Fruit fly (Drosophila melanogaster) whole organism, embryonic: ENCODE data around the gene Cpr78E.

Source experiments
- Aef1 ChIP-seq: fragments of 200-800 bp; sonication (Bioruptor generic); IDR thresholded peaks from 3 replicates; pipeline ENCODE4 v1.3.6; 2022; ENCODE audit warnings: missing biosample characterization, missing genetic modification characterization
- BtbVII ChIP-seq: fragments of 200-800 bp; sonication (Bioruptor generic); optimal IDR thresholded peaks from 3 replicates; lab custom pipeline; 2017; ENCODE audit warnings: missing biosample characterization, mild to moderate bottlenecking, missing genetic modification characterization
- CG10209 ChIP-seq: fragments of 200-800 bp; sonication (Bioruptor generic); optimal IDR thresholded peaks from 3 replicates; lab custom pipeline; 2017; ENCODE audit warnings: missing biosample characterization, mild to moderate bottlenecking, missing genetic modification characterization, missing genetic modification reagents
- CG1024 ChIP-seq: fragments of 200-800 bp; sonication (Bioruptor generic); IDR thresholded peaks from 2 replicates; pipeline ENCODE4 v1.3.6; 2022; ENCODE audit warnings: missing biosample characterization, missing genetic modification characterization
- CG10321 ChIP-seq: fragments of 200-800 bp; sonication (Bioruptor generic); IDR thresholded peaks from 2 replicates; pipeline ENCODE4 v1.3.6; 2022; ENCODE audit warnings: missing biosample characterization, missing genetic modification characterization
- CG10959 ChIP-seq: fragments of 200-800 bp; sonication (Bioruptor generic); IDR thresholded peaks from 2 replicates; pipeline ENCODE4 v1.3.6; 2022; ENCODE audit warnings: missing biosample characterization, missing genetic modification characterization
- CG11456 ChIP-seq: fragments of 200-800 bp; sonication (Bioruptor generic); IDR thresholded peaks from 3 replicates; pipeline ENCODE4 v1.3.6; 2022; ENCODE audit warnings: missing biosample characterization, missing genetic modification characterization
- CG12155 ChIP-seq: fragments of 200-800 bp; sonication (Bioruptor generic); optimal IDR thresholded peaks from 3 replicates; lab custom pipeline; 2016; ENCODE audit warnings: missing biosample characterization, missing genetic modification characterization
- CG12299 ChIP-seq: fragments of 200-800 bp; sonication (Bioruptor generic); optimal IDR thresholded peaks from 2 replicates; lab custom pipeline; 2018; ENCODE audit warnings: missing biosample characterization, mild to moderate bottlenecking, missing genetic modification characterization
- CG13123 ChIP-seq: fragments of 200-800 bp; sonication (Bioruptor generic); optimal IDR thresholded peaks from 2 replicates; lab custom pipeline; 2016; ENCODE audit warnings: missing biosample characterization, missing genetic modification characterization
- CG15696 ChIP-seq: fragments of 200-800 bp; sonication (Bioruptor generic); optimal IDR thresholded peaks from 2 replicates; lab custom pipeline; 2019; ENCODE audit warnings: missing biosample characterization, mild to moderate bottlenecking, missing genetic modification characterization, moderate library complexity
- CG1647 ChIP-seq: fragments of 200-800 bp; sonication (Bioruptor generic); optimal IDR thresholded peaks from 3 replicates; lab custom pipeline; 2016; ENCODE audit warnings: missing biosample characterization, missing genetic modification characterization
- CG17912 ChIP-seq: fragments of 200-800 bp; sonication (Bioruptor generic); optimal IDR thresholded peaks from 2 replicates; lab custom pipeline; 2018; ENCODE audit warnings: missing biosample characterization, mild to moderate bottlenecking, missing genetic modification characterization
- CG2712 ChIP-seq: fragments of 200-800 bp; optimal IDR thresholded peaks from 3 replicates; lab custom pipeline; 2019; ENCODE audit warnings: missing biosample characterization, mild to moderate bottlenecking, missing genetic modification characterization, moderate library complexity
- CG32772 ChIP-seq: fragments of 200-800 bp; sonication (Bioruptor generic); IDR thresholded peaks from 2 replicates; pipeline ENCODE4 v1.3.6; 2022; ENCODE audit warnings: missing biosample characterization, missing genetic modification characterization
- CG33213 ChIP-seq: fragments of 200-800 bp; sonication (Bioruptor generic); optimal IDR thresholded peaks from 3 replicates; lab custom pipeline; 2016; ENCODE audit warnings: missing biosample characterization, missing genetic modification characterization
- CG3726 ChIP-seq: fragments of 200-800 bp; sonication (Bioruptor generic); IDR thresholded peaks from 3 replicates; pipeline ENCODE4, ENCODE4 v1.3.6; 2022; ENCODE audit warnings: missing biosample characterization, missing genetic modification characterization
- CG4360 ChIP-seq: fragments of 200-800 bp; sonication (Bioruptor generic); IDR thresholded peaks from 2 replicates; pipeline ENCODE4 v1.3.6; 2022; ENCODE audit warnings: missing biosample characterization, missing genetic modification characterization
- CG43689 ChIP-seq: fragments of 200-800 bp; sonication (Bioruptor generic); IDR thresholded peaks from 2 replicates; pipeline ENCODE4 v1.3.6; 2022; ENCODE audit warnings: missing biosample characterization, missing genetic modification characterization
- CG5180 ChIP-seq: fragments of 200-800 bp; sonication (Bioruptor generic); optimal IDR thresholded peaks from 3 replicates; lab custom pipeline; 2017; ENCODE audit warnings: missing biosample characterization, missing genetic modification characterization, mild to moderate bottlenecking, moderate library complexity, missing genetic modification reagents
- CG7963 ChIP-seq: fragments of 200-800 bp; sonication (Bioruptor generic); IDR thresholded peaks from 3 replicates; pipeline ENCODE4 v1.3.6; 2022; ENCODE audit warnings: missing biosample characterization, missing genetic modification characterization; ENCODE audit not compliant: partially characterized antibody
- CG8388 ChIP-seq: fragments of 200-800 bp; sonication (Bioruptor generic); optimal IDR thresholded peaks from 2 replicates; lab custom pipeline; 2019; ENCODE audit warnings: missing biosample characterization, mild to moderate bottlenecking, missing genetic modification characterization, moderate library complexity
- CG8944 ChIP-seq: fragments of 200-800 bp; sonication (Bioruptor generic); optimal IDR thresholded peaks from 3 replicates; lab custom pipeline; 2016; ENCODE audit warnings: missing biosample characterization, missing genetic modification characterization
- CG9437 ChIP-seq: fragments of 200-800 bp; sonication (Bioruptor generic); optimal IDR thresholded peaks from 2 replicates; lab custom pipeline; 2018; ENCODE audit warnings: missing biosample characterization, mild to moderate bottlenecking, missing genetic modification characterization
- Dbx ChIP-seq: fragments of 200-800 bp; sonication (Bioruptor generic); IDR thresholded peaks from 3 replicates; pipeline ENCODE4 v1.3.6; 2022; ENCODE audit warnings: missing biosample characterization, missing genetic modification characterization
- Dll ChIP-seq: fragments of 200-800 bp; sonication (Bioruptor generic); IDR thresholded peaks from 4 replicates; pipeline ENCODE4 v1.3.6; 2022; ENCODE audit warnings: missing biosample characterization, missing genetic modification characterization; ENCODE audit not compliant: partially characterized antibody
- Ets97D ChIP-seq: fragments of 200-800 bp; sonication (Bioruptor generic); optimal IDR thresholded peaks from 3 replicates; lab custom pipeline; 2016; ENCODE audit warnings: missing biosample characterization, missing genetic modification characterization
- Gug ChIP-seq: fragments of 200-800 bp; sonication (Bioruptor generic); IDR thresholded peaks from 4 replicates; pipeline ENCODE4 v1.3.6; 2022; ENCODE audit warnings: missing biosample characterization, missing genetic modification characterization
- H2.0 ChIP-seq: fragments of 200-800 bp; sonication (Bioruptor generic); IDR thresholded peaks from 2 replicates; pipeline ENCODE4 v1.3.6; 2022; ENCODE audit warnings: missing biosample characterization, missing genetic modification characterization
- NC2β ChIP-seq: fragments of 200-800 bp; sonication (Bioruptor generic); optimal IDR thresholded peaks from 2 replicates; lab custom pipeline; 2016; ENCODE audit warnings: missing biosample characterization, missing genetic modification characterization
- Sry-δ ChIP-seq: fragments of 200-800 bp; sonication (Bioruptor generic); optimal IDR thresholded peaks from 2 replicates; lab custom pipeline; 2016; ENCODE audit warnings: missing biosample characterization, missing genetic modification characterization
- ab ChIP-seq: fragments of 200-800 bp; sonication (Bioruptor generic); optimal IDR thresholded peaks from 2 replicates; lab custom pipeline; 2016; ENCODE audit warnings: missing biosample characterization, missing genetic modification characterization
- ash1 ChIP-seq: fragments of 200-800 bp; sonication (Bioruptor generic); optimal IDR thresholded peaks from 2 replicates; lab custom pipeline; 2018; ENCODE audit warnings: missing biosample characterization, mild to moderate bottlenecking, missing genetic modification characterization
- bbx ChIP-seq: fragments of 200-800 bp; sonication (Bioruptor generic); IDR thresholded peaks from 2 replicates; pipeline ENCODE4 v1.3.6; 2022; ENCODE audit warnings: missing biosample characterization, missing genetic modification characterization; ENCODE audit not compliant: partially characterized antibody
- btn ChIP-seq: fragments of 200-800 bp; sonication (Bioruptor generic); optimal IDR thresholded peaks from 2 replicates; lab custom pipeline; 2016; ENCODE audit warnings: missing biosample characterization, missing genetic modification characterization
- cato ChIP-seq: fragments of 200-800 bp; sonication (Bioruptor generic); optimal IDR thresholded peaks from 2 replicates; lab custom pipeline; 2016; ENCODE audit warnings: missing biosample characterization, missing genetic modification characterization, borderline replicate concordance
- cg ChIP-seq: fragments of 200-800 bp; sonication (Bioruptor generic); optimal IDR thresholded peaks from 3 replicates; lab custom pipeline; 2019; ENCODE audit warnings: missing biosample characterization, mild to moderate bottlenecking, missing genetic modification characterization, moderate library complexity
- croc ChIP-seq: fragments of 200-800 bp; sonication (Bioruptor generic); conservative IDR thresholded peaks from 3 replicates; pipeline ENCODE4 v1.3.6; 2022; ENCODE audit warnings: missing biosample characterization, missing genetic modification characterization
- dati ChIP-seq: fragments of 200-800 bp; sonication (Bioruptor generic); IDR thresholded peaks from 2 replicates; pipeline ENCODE4 v1.3.6; 2022; ENCODE audit warnings: missing biosample characterization, missing genetic modification characterization
- fd3F ChIP-seq: fragments of 200-800 bp; sonication (Bioruptor generic); optimal IDR thresholded peaks from 2 replicates; lab custom pipeline; 2018; ENCODE audit warnings: missing biosample characterization, mild to moderate bottlenecking, missing genetic modification characterization, moderate library complexity
- gce ChIP-seq: fragments of 200-800 bp; sonication (Bioruptor generic); IDR thresholded peaks from 3 replicates; pipeline ENCODE4 v1.3.6; 2022; ENCODE audit warnings: missing biosample characterization, missing genetic modification characterization
- hb ChIP-seq: fragments of 200-800 bp; sonication (Bioruptor generic); IDR thresholded peaks from 3 replicates; pipeline ENCODE4 v1.3.6; 2022; ENCODE audit warnings: missing biosample characterization, missing genetic modification characterization; ENCODE audit not compliant: partially characterized antibody
- hth ChIP-seq: fragments of >200 bp; optimal IDR thresholded peaks from 2 replicates; lab custom pipeline; 2017; ENCODE audit warnings: inconsistent platforms
- lbe ChIP-seq: fragments of 200-800 bp; sonication (Bioruptor generic); optimal IDR thresholded peaks from 2 replicates; lab custom pipeline; 2016; ENCODE audit warnings: missing biosample characterization, mild to moderate bottlenecking, missing genetic modification characterization
- lov ChIP-seq, 2 experiments: fragments of 200-800 bp in 1 of 2; fragments of >200 bp in 1 of 2; sonication (Bioruptor generic) in 1 of 2; IDR thresholded peaks in 1 of 2; optimal IDR thresholded peaks in 1 of 2; 2 replicates in 1 of 2; 3 replicates in 1 of 2; pipeline versions ENCODE4 v1.3.6 to Lab custom; 2017 to 2022; ENCODE audit warnings: missing biosample characterization in 1 of 2, missing genetic modification characterization in 1 of 2
- luna ChIP-seq: fragments of 200-800 bp; sonication (Bioruptor generic); optimal IDR thresholded peaks from 2 replicates; lab custom pipeline; 2016; ENCODE audit warnings: missing biosample characterization, missing genetic modification characterization
- onecut ChIP-seq: fragments of 200-800 bp; sonication (Bioruptor generic); IDR thresholded peaks from 2 replicates; pipeline ENCODE4 v1.3.6; 2022; ENCODE audit warnings: missing biosample characterization, missing genetic modification characterization
- pros ChIP-seq: fragments of 200-800 bp; sonication (Bioruptor generic); optimal IDR thresholded peaks from 3 replicates; lab custom pipeline; 2019; ENCODE audit warnings: missing biosample characterization, mild to moderate bottlenecking, missing genetic modification characterization, moderate library complexity
- sob ChIP-seq: fragments of 200-800 bp; sonication (Bioruptor generic); IDR thresholded peaks from 2 replicates; pipeline ENCODE4 v1.3.6; 2022; ENCODE audit warnings: missing biosample characterization, missing genetic modification characterization
- tx ChIP-seq: fragments of 200-800 bp; sonication (Bioruptor generic); optimal IDR thresholded peaks from 2 replicates; lab custom pipeline; 2016; ENCODE audit warnings: missing biosample characterization, missing genetic modification characterization
- vnd ChIP-seq: fragments of 200-800 bp; sonication (Bioruptor generic); IDR thresholded peaks from 3 replicates; pipeline ENCODE4 v1.3.6; 2022; ENCODE audit warnings: missing biosample characterization, missing genetic modification characterization; ENCODE audit not compliant: partially characterized antibody

Gene Cpr78E

DNA sequence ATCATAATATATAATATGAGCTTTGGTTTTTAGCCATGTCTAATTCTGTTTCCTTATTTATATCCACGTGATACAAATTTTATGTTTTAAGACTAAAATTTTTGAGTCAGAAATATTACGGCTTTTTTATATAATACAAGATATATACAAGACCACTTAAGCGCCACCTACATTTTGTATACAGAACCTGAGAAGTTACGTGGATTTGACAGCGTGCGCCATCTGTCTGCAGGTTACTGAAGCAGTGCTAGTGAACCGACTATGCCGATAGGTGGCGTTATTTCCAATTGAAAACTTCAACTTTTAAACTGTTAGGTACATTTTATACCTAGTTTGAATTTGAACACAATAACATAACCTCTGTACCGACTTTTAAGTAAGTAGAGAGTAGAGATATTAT is 14.0 kb downstream of the Cpr78E start (continued):
- TF ChIP-seq lov (optimal IDR thresholded peaks at IDR 0.05; lab: Kevin White, UChicago) = no peak
- no peak for TF ChIP-seq lov (GFP tag; IDR thresholded peaks at IDR 0.05; lab: Robert Waterston, UW)
- TF ChIP-seq onecut (GFP tag; lab: Robert Waterston, UW) = peak; percentile 63
- TF ChIP-seq CG11456 (GFP tag; lab: Robert Waterston, UW) = peak; percentile 96
- TF ChIP-seq CG4360 (GFP tag; lab: Robert Waterston, UW) = no peak
- TF ChIP-seq NC2β (GFP tag; lab: Kevin White, UChicago) = peak; percentile 71
- no peak for TF ChIP-seq CG10321
- TF ChIP-seq luna (GFP tag; lab: Kevin White, UChicago) = no peak
- TF ChIP-seq tx (GFP tag; lab: Kevin White, UChicago) = peak; percentile 46
- no peak for TF ChIP-seq CG7963 (GFP tag; lab: Robert Waterston, UW)
- peak; percentile 76 for TF ChIP-seq CG32772 (GFP tag; lab: Robert Waterston, UW)
- TF ChIP-seq CG9437 (GFP tag; lab: Kevin White, UChicago) = no peak
- peak; percentile 54 for TF ChIP-seq CG1647 (GFP tag; lab: Kevin White, UChicago)
- TF ChIP-seq CG13123 (GFP tag; lab: Kevin White, UChicago) = peak; percentile 73
- TF ChIP-seq Aef1 (GFP tag; lab: Robert Waterston, UW) = peak; percentile 66
- peak; percentile 46 for TF ChIP-seq CG10209 (GFP tag; lab: Kevin White, UChicago)
- peak; percentile 33 for TF ChIP-seq Sry-δ (GFP tag; lab: Kevin White, UChicago)
- peak; percentile 77 for TF ChIP-seq CG33213 (GFP tag; lab: Kevin White, UChicago)
- TF ChIP-seq lbe (GFP tag; lab: Kevin White, UChicago) = no peak
- TF ChIP-seq CG2712 (tag; lab: Kevin White, UChicago) = peak; percentile 79
- peak; percentile 50 for TF ChIP-seq CG17912 (GFP tag; lab: Kevin White, UChicago)
- no peak for TF ChIP-seq Dll
- peak; percentile 21 for TF ChIP-seq CG8388
- no peak for TF ChIP-seq btn (GFP tag; lab: Kevin White, UChicago)
- peak; percentile 69 for TF ChIP-seq CG10959 (GFP tag; lab: Robert Waterston, UW)
- peak; percentile 58 for TF ChIP-seq Ets97D (GFP tag; lab: Kevin White, UChicago)
- peak; percentile 70; the same call in 1 of the 2 replicates for TF ChIP-seq sob
- 0 out of 2 replicates have a peak, but pooled peaks have one; percentile 24 for TF ChIP-seq bbx (GFP tag; lab: Robert Waterston, UW)
- peak; percentile 80 for TF ChIP-seq CG8944 (GFP tag; lab: Kevin White, UChicago)
- TF ChIP-seq dati (GFP tag; lab: Robert Waterston, UW) = no peak
- TF ChIP-seq CG43689 (GFP tag; lab: Robert Waterston, UW) = no peak
- TF ChIP-seq ab = peak; percentile 57
- TF ChIP-seq CG1024 = 0 out of 2 replicates have a peak, but pooled peaks have one; percentile 24
- peak; percentile 60 for TF ChIP-seq CG12155 (GFP tag; lab: Kevin White, UChicago)
- no peak for TF ChIP-seq cg
- TF ChIP-seq cato (GFP tag; lab: Kevin White, UChicago) = peak; percentile 57
- TF ChIP-seq fd3F (GFP tag; lab: Kevin White, UChicago) = peak; percentile 52
- TF ChIP-seq hb = no peak
- TF ChIP-seq CG12299 (tag; lab: Kevin White, UChicago) = no peak
- TF ChIP-seq croc (GFP tag; lab: Robert Waterston, UW) = peak; percentile 34; the same call in 1 of the 3 replicates
- peak; percentile 70 for TF ChIP-seq Gug (GFP tag; lab: Robert Waterston, UW)
- no peak for TF ChIP-seq CG5180
- TF ChIP-seq hth = no peak
- no peak for TF ChIP-seq pros
- no peak for TF ChIP-seq CG3726
- TF ChIP-seq ash1 (GFP tag; lab: Kevin White, UChicago) = no peak
- TF ChIP-seq H2.0 (GFP tag; lab: Robert Waterston, UW) = peak; percentile 63
- TF ChIP-seq CG15696 (tag; lab: Kevin White, UChicago) = peak; percentile 86
- TF ChIP-seq gce (GFP tag; lab: Robert Waterston, UW) = no peak
- no peak for TF ChIP-seq vnd (GFP tag; lab: Robert Waterston, UW)
- TF ChIP-seq Dbx (GFP tag; lab: Robert Waterston, UW) = peak; percentile 81
- TF ChIP-seq BtbVII (GFP tag; lab: Kevin White, UChicago) = no peak
